Worm (Caenorhabditis elegans): ENCODE data around the gene aqp-5.

The aqp-5 gene

ce11 chrV:10505553-10505952 lies 14.0 kb downstream of the aqp-5 start, which contains the start of gene C35A5.5:
TSS of gene C35A5.5 (plus strand) at chrV:10505853.
- TF ChIP-seq ets-7 (tag; optimal IDR thresholded peaks at IDR 0.05) (no peak), pes-1 (GFP tag; IDR thresholded peaks at IDR 0.05) (no peak), sea-1 (GFP tag; conservative IDR thresholded peaks at IDR 0.05) (no peak)

- TF ChIP-seq hmg-4 (GFP tag; optimal IDR thresholded peaks at IDR 0.05) (no peak), F13C5.2 (tag; optimal IDR thresholded peaks at IDR 0.05) (no peak), flt-1 (GFP tag; IDR thresholded peaks at IDR 0.05) (no peak), ceh-36 (tag; optimal IDR thresholded peaks at IDR 0.05) (no peak), tra-4 (tag; optimal IDR thresholded peaks at IDR 0.05) (no peak), ceh-13 (GFP tag; optimal IDR thresholded peaks at IDR 0.05) (no peak), hmbx-1 (tag; optimal IDR thresholded peaks at IDR 0.05) (no peak), sea-1 (GFP tag; conservative IDR thresholded peaks at IDR 0.05) (no peak), B0310.2 (tag; optimal IDR thresholded peaks at IDR 0.05) (no peak), pes-1 (GFP tag; IDR thresholded peaks at IDR 0.05) (no peak), ama-1 (optimal IDR thresholded peaks at IDR 0.05) (no peak), hnd-1 (tag; optimal IDR thresholded peaks at IDR 0.05) (no peak), tbx-11 (GFP tag; IDR thresholded peaks at IDR 0.05) (no peak), tbx-37 (GFP tag; conservative IDR thresholded peaks at IDR 0.05) (no peak), scrt-1 (GFP tag; IDR thresholded peaks at IDR 0.05) (no peak)
Measured at ce11 chrV:10508855-10509254, 17.3 kb downstream of the aqp-5 start, which contains the start of gene C35A5.6. TSS of gene C35A5.6 (plus strand) at chrV:10509137.

ce11 chrV:10514271-10514670 lies 22.7 kb downstream of the aqp-5 start, which contains the start of gene dmsr-8:
TSS of gene dmsr-8 (minus strand) at chrV:10514371.
- TF ChIP-seq ceh-36 (tag; optimal IDR thresholded peaks at IDR 0.05) (no peak), pes-1 (GFP tag; IDR thresholded peaks at IDR 0.05) (no peak), B0310.2 (tag; optimal IDR thresholded peaks at IDR 0.05) (no peak), aly-1 (tag; optimal IDR thresholded peaks at IDR 0.05) (no peak), scrt-1 (GFP tag; IDR thresholded peaks at IDR 0.05) (no peak), F13C5.2 (tag; optimal IDR thresholded peaks at IDR 0.05) (no peak), ama-1 (optimal IDR thresholded peaks at IDR 0.05) (no peak), hmg-4 (GFP tag; optimal IDR thresholded peaks at IDR 0.05) (no peak), ets-7 (tag; optimal IDR thresholded peaks at IDR 0.05) (no peak), hmbx-1 (tag; optimal IDR thresholded peaks at IDR 0.05) (no peak), tbx-37 (GFP tag; conservative IDR thresholded peaks at IDR 0.05) (no peak), hnd-1 (tag; optimal IDR thresholded peaks at IDR 0.05) (no peak), tra-4 (tag; optimal IDR thresholded peaks at IDR 0.05) (no peak), tbx-11 (GFP tag; IDR thresholded peaks at IDR 0.05) (no peak)

ce11 chrV:10516702-10517101 lies 25.2 kb downstream of the aqp-5 start:
- TF ChIP-seq ceh-36 (tag; optimal IDR thresholded peaks at IDR 0.05) (no peak), F13C5.2 (tag; optimal IDR thresholded peaks at IDR 0.05) (no peak), ceh-13 (GFP tag; optimal IDR thresholded peaks at IDR 0.05) (no peak), tbx-11 (GFP tag; IDR thresholded peaks at IDR 0.05) (no peak), aly-1 (tag; optimal IDR thresholded peaks at IDR 0.05) (no peak), hnd-1 (tag; optimal IDR thresholded peaks at IDR 0.05) (no peak), hmg-4 (GFP tag; optimal IDR thresholded peaks at IDR 0.05) (no peak), hmbx-1 (tag; optimal IDR thresholded peaks at IDR 0.05) (no peak), flt-1 (GFP tag; IDR thresholded peaks at IDR 0.05) (no peak), sea-1 (GFP tag; conservative IDR thresholded peaks at IDR 0.05) (no peak), B0310.2 (tag; optimal IDR thresholded peaks at IDR 0.05) (no peak), tbx-37 (GFP tag; conservative IDR thresholded peaks at IDR 0.05) (no peak), ets-7 (tag; optimal IDR thresholded peaks at IDR 0.05) (no peak), ama-1 (optimal IDR thresholded peaks at IDR 0.05) (no peak), scrt-1 (GFP tag; IDR thresholded peaks at IDR 0.05) (no peak), pes-1 (GFP tag; IDR thresholded peaks at IDR 0.05) (no peak), tra-4 (tag; optimal IDR thresholded peaks at IDR 0.05) (no peak)

ce11 chrV:10525902-10526301 lies 34.4 kb downstream of the aqp-5 start, which contains the start of the genes C35A5.8 and hda-11:
TSS of gene C35A5.8 (minus strand) at chrV:10525908.
TSS of gene hda-11 (plus strand) at chrV:10526184.
- TF ChIP-seq ama-1 (optimal IDR thresholded peaks at IDR 0.05) (no peak), ceh-13 (GFP tag; optimal IDR thresholded peaks at IDR 0.05) (no peak), ceh-36 (tag; optimal IDR thresholded peaks at IDR 0.05) (no peak), tbx-37 (GFP tag; conservative IDR thresholded peaks at IDR 0.05) (peak; percentile 72), aly-1 (tag; optimal IDR thresholded peaks at IDR 0.05) (no peak), F13C5.2 (tag; optimal IDR thresholded peaks at IDR 0.05) (no peak), sea-1 (GFP tag; conservative IDR thresholded peaks at IDR 0.05) (no peak), tbx-11 (GFP tag; IDR thresholded peaks at IDR 0.05) (no peak)

- TF ChIP-seq aly-1 (tag; optimal IDR thresholded peaks at IDR 0.05) (no peak), pes-1 (GFP tag; IDR thresholded peaks at IDR 0.05) (no peak), hmg-4 (GFP tag; optimal IDR thresholded peaks at IDR 0.05) (no peak), tbx-11 (GFP tag; IDR thresholded peaks at IDR 0.05) (no peak), hmbx-1 (tag; optimal IDR thresholded peaks at IDR 0.05) (no peak), ceh-13 (GFP tag; optimal IDR thresholded peaks at IDR 0.05) (no peak), tbx-37 (GFP tag; conservative IDR thresholded peaks at IDR 0.05) (no peak), flt-1 (GFP tag; IDR thresholded peaks at IDR 0.05) (no peak), ama-1 (optimal IDR thresholded peaks at IDR 0.05) (no peak), ets-7 (tag; optimal IDR thresholded peaks at IDR 0.05) (no peak), tra-4 (tag; optimal IDR thresholded peaks at IDR 0.05) (no peak), ceh-36 (tag; optimal IDR thresholded peaks at IDR 0.05) (no peak)
Measured at ce11 chrV:10528500-10528899, 37.0 kb downstream of the aqp-5 start, which contains the start of gene F25D1.3. TSS of gene F25D1.3 (plus strand) at chrV:10528724.

- TF ChIP-seq tbx-37 (GFP tag; conservative IDR thresholded peaks at IDR 0.05) = no peak
- TF ChIP-seq ceh-36 (tag; optimal IDR thresholded peaks at IDR 0.05) = no peak
- TF ChIP-seq ets-7 (tag; optimal IDR thresholded peaks at IDR 0.05) = no peak
- TF ChIP-seq ama-1 (optimal IDR thresholded peaks at IDR 0.05) = no peak
- TF ChIP-seq hmg-4 (GFP tag; optimal IDR thresholded peaks at IDR 0.05) = no peak
- no peak for TF ChIP-seq hnd-1 (tag; optimal IDR thresholded peaks at IDR 0.05)
- TF ChIP-seq flt-1 (GFP tag; IDR thresholded peaks at IDR 0.05) = no peak
- no peak for TF ChIP-seq tra-4 (tag; optimal IDR thresholded peaks at IDR 0.05)
- TF ChIP-seq ceh-13 (GFP tag; optimal IDR thresholded peaks at IDR 0.05) = no peak
- no peak for TF ChIP-seq hmbx-1 (tag; optimal IDR thresholded peaks at IDR 0.05)
- TF ChIP-seq tbx-11 (GFP tag; IDR thresholded peaks at IDR 0.05) = no peak
- TF ChIP-seq pes-1 (GFP tag; IDR thresholded peaks at IDR 0.05) = no peak
- TF ChIP-seq aly-1 (tag; optimal IDR thresholded peaks at IDR 0.05) = no peak
- no peak for TF ChIP-seq F13C5.2 (tag; optimal IDR thresholded peaks at IDR 0.05)
- no peak for TF ChIP-seq B0310.2 (tag; optimal IDR thresholded peaks at IDR 0.05)
- no peak for TF ChIP-seq scrt-1 (GFP tag; IDR thresholded peaks at IDR 0.05)
- no peak for TF ChIP-seq sea-1 (GFP tag; conservative IDR thresholded peaks at IDR 0.05)
Measured at ce11 chrV:10529600-10529999, 38.1 kb downstream of the aqp-5 start.
